Worm (Caenorhabditis elegans): ENCODE measurements around the gene W01C9.2.

Gene W01C9.2

ce11 chrII:8573044-8573443 is 36.9 kb downstream of the W01C9.2 start, which contains the start of gene F54C9.7:
F54C9.7 (plus strand) TSS chrII:8573344.
- TF ChIP-seq unc-86 (tag; optimal IDR thresholded peaks at IDR 0.05) (no peak), ahr-1 (tag; optimal IDR thresholded peaks at IDR 0.05) (no peak), ama-1 (optimal IDR thresholded peaks at IDR 0.05) (no peak), lim-6 (tag; optimal IDR thresholded peaks at IDR 0.05) (no peak), fkh-6 (tag; optimal IDR thresholded peaks at IDR 0.05) (no peak), nhr-11 (tag; optimal IDR thresholded peaks at IDR 0.05) (no peak), C08G9.2 (tag; optimal IDR thresholded peaks at IDR 0.05) (no peak), pat-9 (tag; optimal IDR thresholded peaks at IDR 0.05) (no peak), ceh-19 (GFP tag; optimal IDR thresholded peaks at IDR 0.05) (no peak)

- TF ChIP-seq pag-3 (tag; optimal IDR thresholded peaks at IDR 0.05; ENCODE audit: borderline replicate concordance) (no peak), pha-4 (tag; optimal IDR thresholded peaks at IDR 0.05) (no peak), tbx-7 (tag; optimal IDR thresholded peaks at IDR 0.05) (no peak), che-1 (tag; optimal IDR thresholded peaks at IDR 0.05) (no peak), fkh-10 (GFP tag; optimal IDR thresholded peaks at IDR 0.05) (no peak), odd-2 (tag; optimal IDR thresholded peaks at IDR 0.05) (no peak), elt-4 (tag; optimal IDR thresholded peaks at IDR 0.05) (no peak), ceh-14 (tag; optimal IDR thresholded peaks at IDR 0.05) (no peak), pha-2 (tag; optimal IDR thresholded peaks at IDR 0.05) (no peak), C08G9.2 (tag; optimal IDR thresholded peaks at IDR 0.05) (no peak), F13H6.1 (tag; optimal IDR thresholded peaks at IDR 0.05) (no peak), lin-11 (tag; optimal IDR thresholded peaks at IDR 0.05) (no peak)
Observed at ce11 chrII:8575184-8575583, 39.0 kb downstream of the W01C9.2 start, which contains the start of gene puf-5. puf-5 (plus strand) TSS chrII:8575541.

ce11 chrII:8577509-8578099 is 41.4 kb downstream of the W01C9.2 start, which contains the start of gene F54C9.9:
F54C9.9 (plus strand) TSS chrII:8578049.
- TF ChIP-seq hlh-13 (GFP tag; optimal IDR thresholded peaks at IDR 0.05) (no peak), ztf-16 (tag; optimal IDR thresholded peaks at IDR 0.05) (no peak), ceh-6 (GFP tag; optimal IDR thresholded peaks at IDR 0.05) (no peak), zip-5 (tag; optimal IDR thresholded peaks at IDR 0.05) (no peak)

- TF ChIP-seq hlh-15 (tag; optimal IDR thresholded peaks at IDR 0.05) (no peak), nhr-11 (tag; optimal IDR thresholded peaks at IDR 0.05) (no peak), madf-2 (tag; optimal IDR thresholded peaks at IDR 0.05) (no peak), ref-2 (tag; optimal IDR thresholded peaks at IDR 0.05) (no peak), tbx-7 (tag; optimal IDR thresholded peaks at IDR 0.05) (no peak), ceh-9 (tag; optimal IDR thresholded peaks at IDR 0.05) (no peak), nfya-1 (tag; optimal IDR thresholded peaks at IDR 0.05) (no peak), dmd-4 (tag; optimal IDR thresholded peaks at IDR 0.05; ENCODE audit: borderline replicate concordance) (no peak)
Observed at ce11 chrII:8581700-8582099, 45.5 kb downstream of the W01C9.2 start, which contains the start of gene arl-1. arl-1 (plus strand) TSS chrII:8582000.

- TF ChIP-seq gmeb-2 (tag; optimal IDR thresholded peaks at IDR 0.05) (no peak), rnt-1 (tag; optimal IDR thresholded peaks at IDR 0.05) (no peak), odd-2 (tag; optimal IDR thresholded peaks at IDR 0.05) (no peak), pros-1 (tag; optimal IDR thresholded peaks at IDR 0.05) (no peak), che-1 (tag; optimal IDR thresholded peaks at IDR 0.05) (no peak), unc-3 (GFP tag; conservative IDR thresholded peaks at IDR 0.05) (no peak), unc-3 (tag; optimal IDR thresholded peaks at IDR 0.05) (no peak), fax-1 (tag; optimal IDR thresholded peaks at IDR 0.05) (no peak), ama-1 (optimal IDR thresholded peaks at IDR 0.05) (peak; percentile 33), pat-9 (tag; optimal IDR thresholded peaks at IDR 0.05) (no peak)
Observed at ce11 chrII:8583035-8583434, 46.9 kb downstream of the W01C9.2 start.
